Worm (Caenorhabditis elegans) whole organism, midembryonic: ENCODE data around the gene hum-6.

Source experiments
- flt-1 ChIP-seq: fragments of 200-800 bp; sonication (Bioruptor generic); IDR thresholded peaks from 2 replicates; pipeline ENCODE4 v1.3.6; 2022; ENCODE audit warnings: missing genetic modification characterization, missing compliant biosample characterization
- tab-1 ChIP-seq: fragments of 200-800 bp; sonication (Bioruptor generic); IDR thresholded peaks from 2 replicates; pipeline ENCODE4 v1.3.6; 2022; ENCODE audit warnings: missing genetic modification characterization, missing compliant biosample characterization

- no peak for TF ChIP-seq flt-1 (GFP tag; lab: Robert Waterston, UW)
- no peak for TF ChIP-seq tab-1 (GFP tag; lab: Robert Waterston, UW)
Measured at ce11 chrX:2319238-2319637, 16.4 kb downstream of the hum-6 start, which contains the start of gene aakg-4.
